Fruit fly (Drosophila melanogaster): ENCODE results near the gene dl.

The dl gene

DNA sequence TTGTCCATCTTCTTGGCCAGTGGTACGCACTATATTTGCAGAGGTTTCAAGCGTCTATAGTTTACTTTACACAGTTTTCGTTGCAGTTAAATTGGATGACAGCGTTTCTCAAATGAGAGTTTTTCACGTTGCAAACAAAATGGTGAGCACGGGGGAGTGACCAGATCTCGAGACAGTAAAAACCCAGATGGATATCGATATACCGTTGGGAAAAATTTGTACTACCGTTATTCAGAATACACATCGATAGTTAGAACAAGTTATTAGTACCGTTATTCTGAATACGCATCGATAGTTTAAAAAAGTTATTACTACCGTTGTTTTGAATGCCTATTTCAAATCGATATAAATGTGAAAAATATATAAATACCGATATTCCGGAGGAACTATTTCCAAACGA, 27.5 kb upstream of the dl start, which contains the start of gene cass:
Gene cass, minus strand, starts transcription at position 179 of the 400 bp plus-strand sequence.
- no peak for TF ChIP-seq br (GFP tag; optimal IDR thresholded peaks at IDR 0.05)
- TF ChIP-seq Hr78 (GFP tag; optimal IDR thresholded peaks at IDR 0.05), result no peak
- TF ChIP-seq Myc (optimal IDR thresholded peaks at IDR 0.05), result peak; percentile 14
- TF ChIP-seq sv (GFP tag; optimal IDR thresholded peaks at IDR 0.05), result no peak
- TF ChIP-seq lola (GFP tag; optimal IDR thresholded peaks at IDR 0.05), result no peak
- no peak for TF ChIP-seq Vsx2 (GFP tag; optimal IDR thresholded peaks at IDR 0.05; ENCODE audit: partially characterized antibody)
- no peak for TF ChIP-seq fru (GFP tag; optimal IDR thresholded peaks at IDR 0.05)
- TF ChIP-seq h (GFP tag; optimal IDR thresholded peaks at IDR 0.05), result no peak
- TF ChIP-seq dmrt93B (GFP tag; optimal IDR thresholded peaks at IDR 0.05), result no peak
- TF ChIP-seq brk (GFP tag; optimal IDR thresholded peaks at IDR 0.05), result no peak
- TF ChIP-seq Jra (GFP tag; optimal IDR thresholded peaks at IDR 0.05), result peak; percentile 32
- no peak for TF ChIP-seq HLH106 (tag; optimal IDR thresholded peaks at IDR 0.05)
- TF ChIP-seq Hnf4 (GFP tag; optimal IDR thresholded peaks at IDR 0.05), result no peak
- TF ChIP-seq pan (optimal IDR thresholded peaks at IDR 0.05), result no peak
- TF ChIP-seq Dfd (GFP tag; optimal IDR thresholded peaks at IDR 0.05), result no peak
- no peak for TF ChIP-seq woc (GFP tag; optimal IDR thresholded peaks at IDR 0.05)
- TF ChIP-seq OdsH (GFP tag; optimal IDR thresholded peaks at IDR 0.05), result no peak
- TF ChIP-seq ey (GFP tag; optimal IDR thresholded peaks at IDR 0.05), result no peak
- TF ChIP-seq Dif (GFP tag; optimal IDR thresholded peaks at IDR 0.05; ENCODE audit: partially characterized antibody), result no peak
- no peak for TF ChIP-seq Hr83 (GFP tag; optimal IDR thresholded peaks at IDR 0.05; ENCODE audit: poor library complexity, severe bottlenecking)
- peak; percentile 6 for TF ChIP-seq Sp1 (GFP tag; optimal IDR thresholded peaks at IDR 0.05)
- no peak for TF ChIP-seq CrebA (GFP tag; optimal IDR thresholded peaks at IDR 0.05; ENCODE audit: borderline replicate concordance)
- TF ChIP-seq GATAd (GFP tag; optimal IDR thresholded peaks at IDR 0.05), result no peak
- no peak for TF ChIP-seq CG9705 (GFP tag; optimal IDR thresholded peaks at IDR 0.05)
- no peak for TF ChIP-seq dl (GFP tag; optimal IDR thresholded peaks at IDR 0.05; ENCODE audit: insufficient read depth in 1 of 2, partially characterized antibody in 2 of 2)
- TF ChIP-seq Rel (GFP tag; optimal IDR thresholded peaks at IDR 0.05), result no peak
- peak; percentile 25 for TF ChIP-seq Rel (tag; optimal IDR thresholded peaks at IDR 0.05)
- TF ChIP-seq CG32264 (GFP tag; optimal IDR thresholded peaks at IDR 0.05), result no peak
- no peak for TF ChIP-seq dsf (GFP tag; optimal IDR thresholded peaks at IDR 0.05; ENCODE audit: borderline replicate concordance)
- TF ChIP-seq Abd-B (GFP tag; optimal IDR thresholded peaks at IDR 0.05), result no peak
- TF ChIP-seq jim (GFP tag; optimal IDR thresholded peaks at IDR 0.05), result no peak
- peak; percentile 33 for TF ChIP-seq rgr (GFP tag; optimal IDR thresholded peaks at IDR 0.05)

DNA sequence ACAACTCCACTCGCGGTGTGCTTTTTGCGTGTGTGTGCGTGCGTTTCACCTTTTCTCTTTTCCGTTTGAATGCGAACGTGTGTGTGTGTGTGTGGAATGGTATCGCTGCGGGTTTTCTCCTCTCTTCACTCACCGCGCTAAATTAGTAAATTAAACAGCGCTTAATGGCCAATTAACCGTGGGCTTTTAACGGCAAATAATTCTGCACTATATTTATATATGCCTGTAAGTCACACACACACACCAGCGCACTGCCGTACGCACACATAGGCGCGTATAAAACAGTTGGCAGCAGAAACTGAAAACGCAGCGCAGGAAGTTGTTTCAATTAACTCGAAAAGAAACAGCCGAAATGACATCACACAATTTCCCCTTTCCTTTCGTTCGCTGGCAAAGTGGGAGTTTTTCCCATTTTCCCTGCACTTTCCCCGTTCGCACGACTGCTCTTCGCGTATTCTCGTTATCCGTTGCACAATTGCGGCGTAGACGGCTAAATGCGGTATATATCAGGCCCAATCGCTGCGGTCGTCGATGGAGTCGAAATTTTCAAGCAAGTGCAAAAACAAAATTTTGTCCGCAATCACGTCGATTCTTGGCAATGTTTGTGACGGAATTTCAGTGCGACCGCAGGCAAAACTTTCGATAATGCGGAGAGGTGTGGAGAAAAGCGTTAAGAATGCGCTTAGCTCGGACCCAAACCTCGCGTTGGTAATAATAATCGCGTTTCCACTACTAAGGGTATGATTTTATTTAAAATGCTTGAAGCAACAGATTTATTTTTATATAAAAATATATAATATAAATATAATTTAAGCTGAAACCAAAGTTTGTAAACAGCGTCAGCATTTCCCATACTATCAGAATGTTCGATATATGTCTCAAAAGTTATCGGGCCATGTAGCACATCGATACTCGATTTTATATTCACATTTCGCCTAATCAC, 22.7 kb upstream of the dl start, which contains the start of gene BicD:
Gene BicD, minus strand, starts transcription at position 634 of the 943 bp plus-strand sequence.
- TF ChIP-seq usp (GFP tag; optimal IDR thresholded peaks at IDR 0.05) (no peak), N (GFP tag; optimal IDR thresholded peaks at IDR 0.05) (peak; percentile 54), woc (GFP tag; optimal IDR thresholded peaks at IDR 0.05) (no peak), Rel (GFP tag; optimal IDR thresholded peaks at IDR 0.05) (no peak), Rel (tag; optimal IDR thresholded peaks at IDR 0.05) (peak; percentile 16), rgr (GFP tag; optimal IDR thresholded peaks at IDR 0.05) (peak; percentile 5), Myc (optimal IDR thresholded peaks at IDR 0.05) (peak; percentile 25), HLH106 (tag; optimal IDR thresholded peaks at IDR 0.05) (peak; percentile 25), Sp1 (GFP tag; optimal IDR thresholded peaks at IDR 0.05) (peak; percentile 38), foxo (GFP tag; optimal IDR thresholded peaks at IDR 0.05) (peak in 1 of 2 experiments; percentile 20)

DNA sequence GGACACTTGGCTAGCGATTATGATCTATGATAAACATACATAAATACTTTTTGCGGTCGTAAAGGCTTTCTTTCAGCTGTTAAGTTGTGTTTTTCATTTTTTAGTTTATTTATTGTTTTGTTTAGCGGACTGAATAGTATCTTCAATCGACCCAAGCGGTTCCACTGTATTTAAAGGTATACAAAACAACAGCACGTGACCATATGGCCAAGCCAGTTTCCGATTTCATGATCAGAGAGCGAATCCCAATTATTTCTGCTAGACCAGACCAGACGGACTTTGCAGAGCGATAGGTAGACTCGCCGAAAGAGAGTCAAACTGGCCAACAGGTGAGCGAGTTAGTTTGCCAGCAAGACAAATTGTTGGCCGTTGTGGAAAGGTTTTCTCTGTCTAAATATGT, 21.4 kb upstream of the dl start, which contains the start of gene Sgt:
Gene Sgt, plus strand, starts transcription at position 80 of the 400 bp plus-strand sequence.
- TF ChIP-seq Dif (GFP tag; optimal IDR thresholded peaks at IDR 0.05; ENCODE audit: partially characterized antibody) (peak; percentile 22), OdsH (GFP tag; optimal IDR thresholded peaks at IDR 0.05) (no peak)
